Fruit fly (Drosophila melanogaster) whole organism, embryonic: Measurements from ENCODE around the gene Rpp14b.

ENCODE experiments used
- Ada2b ChIP-seq: fragments of 200-800 bp; sonication (Bioruptor generic); IDR thresholded peaks from 2 replicates; pipeline ENCODE4 v1.3.6; 2022; ENCODE audit warnings: missing biosample characterization, missing genetic modification characterization
- Adf1 ChIP-seq: fragments of 200-800 bp; sonication (Bioruptor generic); IDR thresholded peaks from 2 replicates; pipeline ENCODE4 v1.3.6; 2022; ENCODE audit warnings: missing biosample characterization, missing genetic modification characterization
- Bdp1 ChIP-seq: fragments of 200-800 bp; sonication (Bioruptor generic); optimal IDR thresholded peaks from 3 replicates; lab custom pipeline; 2016; ENCODE audit warnings: missing biosample characterization, missing genetic modification characterization
- BtbVII ChIP-seq: fragments of 200-800 bp; sonication (Bioruptor generic); optimal IDR thresholded peaks from 3 replicates; lab custom pipeline; 2017; ENCODE audit warnings: missing biosample characterization, mild to moderate bottlenecking, missing genetic modification characterization
- CG10543 ChIP-seq: fragments of 200-800 bp; sonication (Bioruptor generic); optimal IDR thresholded peaks from 3 replicates; lab custom pipeline; 2017; ENCODE audit warnings: missing biosample characterization, mild to moderate bottlenecking, missing genetic modification characterization, moderate library complexity
- CG12744 ChIP-seq: fragments of 200-800 bp; sonication (Bioruptor generic); optimal IDR thresholded peaks from 2 replicates; lab custom pipeline; 2016; ENCODE audit warnings: missing biosample characterization, missing genetic modification characterization
- CG13424 ChIP-seq: fragments of 200-800 bp; sonication (Bioruptor generic); optimal IDR thresholded peaks from 2 replicates; lab custom pipeline; 2019; ENCODE audit warnings: missing biosample characterization, mild to moderate bottlenecking, missing genetic modification characterization, moderate library complexity
- CG14667 ChIP-seq: fragments of 200-800 bp; sonication (Bioruptor generic); IDR thresholded peaks from 2 replicates; pipeline ENCODE4 v1.3.6; 2022; ENCODE audit warnings: missing biosample characterization, missing genetic modification characterization
- CG17385 ChIP-seq: fragments of 200-800 bp; sonication (Bioruptor generic); optimal IDR thresholded peaks from 3 replicates; lab custom pipeline; 2018; ENCODE audit warnings: missing biosample characterization, mild to moderate bottlenecking, missing genetic modification characterization
- CG2199 ChIP-seq: fragments of 200-800 bp; sonication (Bioruptor generic); IDR thresholded peaks from 3 replicates; pipeline ENCODE4 v1.3.6; 2022; ENCODE audit warnings: missing biosample characterization, missing genetic modification characterization
- CG31224 ChIP-seq: fragments of 200-800 bp; sonication (Bioruptor generic); IDR thresholded peaks from 2 replicates; pipeline ENCODE4 v1.3.6; 2022; ENCODE audit warnings: missing biosample characterization, missing genetic modification characterization
- CG31441 ChIP-seq: fragments of 200-800 bp; sonication (Bioruptor generic); IDR thresholded peaks from 2 replicates; pipeline ENCODE4 v1.3.6; 2022; ENCODE audit warnings: missing biosample characterization, missing genetic modification characterization
- CG32532 ChIP-seq: fragments of 200-800 bp; sonication (Bioruptor generic); IDR thresholded peaks from 2 replicates; pipeline ENCODE4 v1.3.6; 2022; ENCODE audit warnings: missing biosample characterization, missing genetic modification characterization
- CG34376 ChIP-seq: fragments of 200-800 bp; sonication (Bioruptor generic); optimal IDR thresholded peaks from 2 replicates; lab custom pipeline; 2018; ENCODE audit warnings: missing biosample characterization, mild to moderate bottlenecking, missing genetic modification characterization
- CG5180 ChIP-seq: fragments of 200-800 bp; sonication (Bioruptor generic); optimal IDR thresholded peaks from 3 replicates; lab custom pipeline; 2017; ENCODE audit warnings: missing biosample characterization, missing genetic modification characterization, mild to moderate bottlenecking, moderate library complexity, missing genetic modification reagents
- CG6813 ChIP-seq: fragments of 200-800 bp; sonication (Bioruptor generic); optimal IDR thresholded peaks from 2 replicates; lab custom pipeline; 2017; ENCODE audit warnings: missing biosample characterization, missing genetic modification characterization, mild to moderate bottlenecking, moderate library complexity, missing genetic modification reagents
- CG6854 ChIP-seq: fragments of 200-800 bp; sonication (Bioruptor generic); optimal IDR thresholded peaks from 3 replicates; lab custom pipeline; 2017; ENCODE audit warnings: missing biosample characterization, mild to moderate bottlenecking, missing genetic modification characterization
- CG8281 ChIP-seq: fragments of 200-800 bp; sonication (Bioruptor generic); optimal IDR thresholded peaks from 2 replicates; lab custom pipeline; 2018; ENCODE audit warnings: missing biosample characterization, mild to moderate bottlenecking, missing genetic modification characterization, moderate library complexity
- CG8944 ChIP-seq: fragments of 200-800 bp; sonication (Bioruptor generic); optimal IDR thresholded peaks from 3 replicates; lab custom pipeline; 2016; ENCODE audit warnings: missing biosample characterization, missing genetic modification characterization
- Dbx ChIP-seq: fragments of 200-800 bp; sonication (Bioruptor generic); IDR thresholded peaks from 3 replicates; pipeline ENCODE4 v1.3.6; 2022; ENCODE audit warnings: missing biosample characterization, missing genetic modification characterization
- E2f1 ChIP-seq: fragments of 200-800 bp; sonication (Bioruptor generic); IDR thresholded peaks from 2 replicates; pipeline ENCODE4 v1.3.6; 2022; ENCODE audit warnings: missing biosample characterization, missing genetic modification characterization
- Eip74EF ChIP-seq, 2 experiments: fragments of 200-800 bp in 1 of 2; fragments of >200 bp in 1 of 2; sonication (Bioruptor generic) in 1 of 2; optimal IDR thresholded peaks; 2 replicates each; lab custom pipeline; 2017 to 2019; ENCODE audit warnings: missing biosample characterization in 2 of 2, missing genetic modification characterization in 2 of 2, mild to moderate bottlenecking in 1 of 2, moderate library complexity in 1 of 2
- GATAe ChIP-seq: fragments of 200-800 bp; sonication (Bioruptor generic); conservative IDR thresholded peaks from 2 replicates; pipeline ENCODE4 v1.3.6; 2022; ENCODE audit warnings: missing biosample characterization, missing genetic modification characterization
- HLH4C ChIP-seq: fragments of 200-800 bp; sonication (Bioruptor generic); IDR thresholded peaks from 3 replicates; pipeline ENCODE4 v1.3.6; 2022; ENCODE audit warnings: missing biosample characterization, missing genetic modification characterization; ENCODE audit not compliant: partially characterized antibody
- HmgD ChIP-seq: fragments of 200-800 bp; sonication (Bioruptor generic); optimal IDR thresholded peaks from 3 replicates; lab custom pipeline; 2016; ENCODE audit warnings: missing biosample characterization, missing genetic modification characterization
- Med ChIP-seq: fragments of 200-800 bp; sonication (Bioruptor generic); peaks from one replicate; lab custom pipeline; 2016; ENCODE audit warnings: missing biosample characterization, missing genetic modification characterization, mild to moderate bottlenecking, inconsistent platforms, moderate library complexity
- Myb ChIP-seq: fragments of 200-800 bp; sonication (Bioruptor generic); optimal IDR thresholded peaks from 2 replicates; lab custom pipeline; 2016; ENCODE audit warnings: missing biosample characterization, missing genetic modification characterization
- Ravus ChIP-seq: fragments of 200-800 bp; sonication (Bioruptor generic); IDR thresholded peaks from 2 replicates; pipeline ENCODE4 v1.3.6; 2022; ENCODE audit warnings: missing biosample characterization, missing genetic modification characterization
- Sox100B ChIP-seq: fragments of 200-800 bp; sonication (Bioruptor generic); optimal IDR thresholded peaks from 3 replicates; lab custom pipeline; 2018; ENCODE audit warnings: missing biosample characterization, mild to moderate bottlenecking, missing genetic modification characterization
- Taf1 ChIP-seq: fragments of 200-800 bp; sonication (Bioruptor generic); IDR thresholded peaks from 2 replicates; pipeline ENCODE4 v1.3.6; 2022; ENCODE audit warnings: missing biosample characterization, missing genetic modification characterization
- Vsx1 ChIP-seq: fragments of 200-800 bp; sonication (Bioruptor generic); optimal IDR thresholded peaks from 2 replicates; lab custom pipeline; 2017; ENCODE audit warnings: missing biosample characterization, mild to moderate bottlenecking, missing genetic modification characterization, missing genetic modification reagents
- YL-1 ChIP-seq: fragments of 200-800 bp; sonication (Bioruptor generic); optimal IDR thresholded peaks from 3 replicates; lab custom pipeline; 2017; ENCODE audit warnings: missing biosample characterization, mild to moderate bottlenecking, missing genetic modification characterization
- ase ChIP-seq: fragments of 200-800 bp; sonication (Bioruptor generic); IDR thresholded peaks from 3 replicates; pipeline ENCODE4 v1.3.6; 2022; ENCODE audit warnings: missing biosample characterization, missing genetic modification characterization
- disco-r ChIP-seq: fragments of 200-800 bp; sonication (Bioruptor generic); optimal IDR thresholded peaks from 2 replicates; lab custom pipeline; 2016; ENCODE audit warnings: missing biosample characterization, missing genetic modification characterization
- ftz-f1 ChIP-seq: fragments of 200-800 bp; sonication (Bioruptor generic); optimal IDR thresholded peaks from 2 replicates; lab custom pipeline; 2016; ENCODE audit warnings: missing biosample characterization, missing genetic modification characterization
- grn ChIP-seq: fragments of 200-800 bp; sonication (Bioruptor generic); optimal IDR thresholded peaks from 3 replicates; lab custom pipeline; 2017; ENCODE audit warnings: missing biosample characterization, missing genetic modification characterization
- ham ChIP-seq: fragments of 200-800 bp; sonication (Bioruptor generic); IDR thresholded peaks from 2 replicates; pipeline ENCODE4 v1.3.6; 2022; ENCODE audit warnings: missing biosample characterization, missing genetic modification characterization
- inv ChIP-seq: fragments of 200-800 bp; sonication (Bioruptor generic); IDR thresholded peaks from 2 replicates; pipeline ENCODE4 v1.3.6; 2022; ENCODE audit warnings: missing biosample characterization, missing genetic modification characterization; ENCODE audit not compliant: partially characterized antibody
- lab ChIP-seq: fragments of 200-800 bp; sonication (Bioruptor generic); optimal IDR thresholded peaks from 3 replicates; lab custom pipeline; 2017; ENCODE audit warnings: missing biosample characterization, missing genetic modification characterization, mild to moderate bottlenecking, moderate library complexity, missing genetic modification reagents
- mirr ChIP-seq: fragments of 200-800 bp; sonication (Bioruptor generic); optimal IDR thresholded peaks from 3 replicates; lab custom pipeline; 2018; ENCODE audit warnings: missing biosample characterization, mild to moderate bottlenecking, missing genetic modification characterization
- pzg ChIP-seq: fragments of 200-800 bp; sonication (Bioruptor generic); optimal IDR thresholded peaks from 3 replicates; lab custom pipeline; 2018; ENCODE audit warnings: missing biosample characterization, mild to moderate bottlenecking, missing genetic modification characterization, moderate library complexity
- row ChIP-seq: fragments of 200-800 bp; sonication (Bioruptor generic); IDR thresholded peaks from 3 replicates; pipeline ENCODE4 v1.3.6; 2022; ENCODE audit warnings: missing biosample characterization, missing genetic modification characterization
- salm ChIP-seq: fragments of 200-800 bp; sonication (Bioruptor generic); optimal IDR thresholded peaks from 2 replicates; lab custom pipeline; 2018; ENCODE audit warnings: missing biosample characterization, mild to moderate bottlenecking, missing genetic modification characterization
- sc ChIP-seq, 3 experiments: fragments of >200 bp in 2 of 3; fragments of 200-800 bp in 1 of 3; sonication (Bioruptor generic) in 1 of 3; optimal IDR thresholded peaks; 2 replicates in 2 of 3; 3 replicates in 1 of 3; lab custom pipeline; 2017; ENCODE audit warnings: mild to moderate bottlenecking in 1 of 3, missing biosample characterization in 1 of 3, missing genetic modification characterization in 1 of 3, missing genetic modification reagents in 1 of 3
- sens ChIP-seq: fragments of 200-800 bp; sonication (Bioruptor generic); peaks from one replicate; lab custom pipeline; 2016; ENCODE audit warnings: missing biosample characterization, missing genetic modification characterization
- sens-2 ChIP-seq: fragments of 200-800 bp; sonication (Bioruptor generic); IDR thresholded peaks from 2 replicates; pipeline ENCODE4 v1.3.6; 2022; ENCODE audit warnings: missing biosample characterization, missing genetic modification characterization
- sr ChIP-seq: fragments of 200-800 bp; sonication (Bioruptor generic); IDR thresholded peaks from 3 replicates; pipeline ENCODE4 v1.3.6; 2022; ENCODE audit warnings: missing biosample characterization, missing genetic modification characterization
- stwl ChIP-seq: fragments of 200-800 bp; sonication (Bioruptor generic); optimal IDR thresholded peaks from 3 replicates; lab custom pipeline; 2018; ENCODE audit warnings: missing biosample characterization, mild to moderate bottlenecking, missing genetic modification characterization, moderate library complexity
- tx ChIP-seq: fragments of 200-800 bp; sonication (Bioruptor generic); optimal IDR thresholded peaks from 2 replicates; lab custom pipeline; 2016; ENCODE audit warnings: missing biosample characterization, missing genetic modification characterization
- wdn ChIP-seq: fragments of 200-800 bp; sonication (Bioruptor generic); IDR thresholded peaks from 2 replicates; pipeline ENCODE4 v1.3.6; 2022; ENCODE audit warnings: missing biosample characterization, missing genetic modification characterization

Rpp14b gene

dm6 chr3R:30061154-30061482 lies 5.4 kb downstream of the Rpp14b start (continued):
- TF ChIP-seq HmgD (peak; percentile 58), HLH4C (GFP tag; lab: Robert Waterston, UW) (no peak)

- no peak for TF ChIP-seq ftz-f1
- TF ChIP-seq Eip74EF (GFP tag; optimal IDR thresholded peaks at IDR 0.05; lab: Kevin White, UChicago), result peak in 1 of 2 experiments; percentile 4
- TF ChIP-seq CG5180, result peak; percentile 28
- TF ChIP-seq sc (optimal IDR thresholded peaks at IDR 0.05; lab: Kevin White, UChicago), result no peak
- TF ChIP-seq sc (GFP tag; optimal IDR thresholded peaks at IDR 0.05; lab: Kevin White, UChicago), result no peak
- TF ChIP-seq CG6813 (GFP tag; lab: Kevin White, UChicago), result peak; percentile 50
- no peak for TF ChIP-seq Myb (GFP tag; lab: Kevin White, UChicago)
- TF ChIP-seq CG8281 (tag; lab: Kevin White, UChicago), result no peak
- TF ChIP-seq E2f1 (GFP tag; lab: Robert Waterston, UW), result no peak
- TF ChIP-seq Taf1 (GFP tag; lab: Robert Waterston, UW), result no peak
- TF ChIP-seq YL-1, result no peak
- TF ChIP-seq Med (GFP tag; lab: Kevin White, UChicago), result peak; percentile 73
- TF ChIP-seq Dbx (GFP tag; lab: Robert Waterston, UW), result no peak
- no peak for TF ChIP-seq CG14667 (GFP tag; lab: Robert Waterston, UW)
- TF ChIP-seq Ravus (GFP tag; lab: Robert Waterston, UW), result no peak
- no peak for TF ChIP-seq tx
- no peak for TF ChIP-seq sr
- no peak for TF ChIP-seq CG8944
- no peak for TF ChIP-seq CG12744 (GFP tag; lab: Kevin White, UChicago)
- no peak for TF ChIP-seq row (GFP tag; lab: Robert Waterston, UW)
- peak; percentile 24 for TF ChIP-seq CG34376
- TF ChIP-seq sens (GFP tag; lab: Kevin White, UChicago), result peak; percentile 16
- no peak for TF ChIP-seq CG13424 (tag; lab: Kevin White, UChicago)
- 0 out of 2 replicates have a peak, but pooled peaks have one; percentile 31 for TF ChIP-seq sens-2 (GFP tag; lab: Robert Waterston, UW)
- no peak for TF ChIP-seq pzg (GFP tag; lab: Kevin White, UChicago)
Measured at dm6 chr3R:30061980-30062379, 6.2 kb downstream of the Rpp14b start.

dm6 chr3R:30062543-30062942 lies 6.8 kb downstream of the Rpp14b start:
- TF ChIP-seq CG31224 (GFP tag; lab: Robert Waterston, UW) (no peak), wdn (GFP tag; lab: Robert Waterston, UW) (no peak), salm (tag; lab: Kevin White, UChicago) (no peak), BtbVII (peak; percentile 18), ham (GFP tag; lab: Robert Waterston, UW) (peak; percentile 58; the same call in 1 of the 2 replicates), stwl (no peak), grn (GFP tag; lab: Kevin White, UChicago) (peak; percentile 31), CG2199 (GFP tag; lab: Robert Waterston, UW) (no peak), CG6854 (GFP tag; lab: Kevin White, UChicago) (peak; percentile 12), Bdp1 (GFP tag; lab: Kevin White, UChicago) (no peak), disco-r (GFP tag; lab: Kevin White, UChicago) (no peak), Sox100B (GFP tag; lab: Kevin White, UChicago) (no peak), row (GFP tag; lab: Robert Waterston, UW) (0 out of 3 replicates have a peak, but pooled peaks have one; percentile 24), lab (peak; percentile 49), ase (GFP tag; lab: Robert Waterston, UW) (no peak), CG10543 (GFP tag; lab: Kevin White, UChicago) (peak; percentile 90), inv (GFP tag; lab: Robert Waterston, UW) (no peak), CG17385 (no peak), Vsx1 (peak; percentile 86), Ada2b (GFP tag; lab: Robert Waterston, UW) (0 out of 2 replicates have a peak, but pooled peaks have one; percentile 11), CG32532 (GFP tag; lab: Robert Waterston, UW) (peak; percentile 23; the same call in 1 of the 2 replicates), Adf1 (GFP tag; lab: Robert Waterston, UW) (peak; percentile 17; the same call in 1 of the 2 replicates), mirr (GFP tag; lab: Kevin White, UChicago) (peak; percentile 79), GATAe (GFP tag; lab: Robert Waterston, UW) (peak; percentile 94), CG31441 (GFP tag; lab: Robert Waterston, UW) (no peak)
